Fruit fly (Drosophila melanogaster): Measurements from ENCODE around the gene Nuf2.
A peak's percentile ranks its signal among the peaks of the same experiment; 100 is the strongest.

The Nuf2 gene

dm6 chr2L:7065687-7066086 lies at the start of gene Nuf2:
Gene Nuf2, minus strand, starts transcription at chr2L:7065837.
- TF ChIP-seq usp (GFP tag; optimal IDR thresholded peaks at IDR 0.05) (no peak), psq (optimal IDR thresholded peaks at IDR 0.05) (no peak), EcR (GFP tag; optimal IDR thresholded peaks at IDR 0.05) (no peak)

- TF ChIP-seq pan (optimal IDR thresholded peaks at IDR 0.05), result no peak
- no peak for TF ChIP-seq Dll (optimal IDR thresholded peaks at IDR 0.05)
- TF ChIP-seq EcR (GFP tag; optimal IDR thresholded peaks at IDR 0.05), result no peak
- no peak for TF ChIP-seq psq (optimal IDR thresholded peaks at IDR 0.05)
- no peak for TF ChIP-seq CG8478 (optimal IDR thresholded peaks at IDR 0.05)
- no peak for TF ChIP-seq usp (GFP tag; optimal IDR thresholded peaks at IDR 0.05)
Measured at dm6 chr2L:7114159-7114558, 48.5 kb upstream of the Nuf2 start.

DNA sequence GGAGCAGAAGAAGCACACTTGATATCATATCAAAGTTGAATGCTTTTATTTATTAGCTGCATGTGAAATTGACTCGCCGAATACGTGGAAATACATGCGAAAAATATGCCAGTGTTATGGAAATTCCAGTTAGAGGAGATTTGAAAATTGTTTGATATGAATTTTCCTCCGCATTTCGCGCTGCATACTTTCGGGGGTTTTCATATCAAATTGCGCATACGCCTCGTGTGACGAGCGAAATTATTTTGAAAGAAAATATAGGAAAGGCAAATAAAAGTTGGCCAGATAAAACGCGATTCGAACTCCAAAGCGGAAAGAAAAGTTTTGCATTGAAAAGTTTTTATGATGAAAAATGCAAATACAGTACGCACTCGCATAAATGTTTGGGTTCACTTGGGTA lies 44.7 kb upstream of the Nuf2 start:
- TF ChIP-seq CG8478 (optimal IDR thresholded peaks at IDR 0.05) (no peak), EcR (GFP tag; optimal IDR thresholded peaks at IDR 0.05) (no peak), pan (optimal IDR thresholded peaks at IDR 0.05) (no peak), psq (optimal IDR thresholded peaks at IDR 0.05) (no peak), Dll (optimal IDR thresholded peaks at IDR 0.05) (no peak), usp (GFP tag; optimal IDR thresholded peaks at IDR 0.05) (no peak)

DNA sequence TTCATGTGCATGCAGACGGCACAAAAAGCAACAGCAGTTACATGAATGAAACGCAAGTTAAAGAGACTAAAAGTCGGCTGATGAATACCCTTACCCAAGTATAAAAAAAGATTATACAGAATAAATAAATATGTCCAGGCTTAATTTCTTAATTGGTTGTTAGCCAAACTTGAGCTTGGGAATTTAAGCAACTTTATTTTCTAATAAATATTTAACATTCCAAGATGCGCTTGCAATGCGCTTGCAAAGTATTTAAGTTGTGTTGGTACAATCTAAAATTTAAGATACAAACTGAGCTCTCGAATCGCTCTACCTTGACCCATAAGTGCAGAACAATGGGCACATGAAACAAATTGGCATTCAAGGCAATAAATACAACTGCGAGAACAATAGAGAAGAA lies 42.3 kb upstream of the Nuf2 start:
- TF ChIP-seq Dll (optimal IDR thresholded peaks at IDR 0.05), result no peak
- TF ChIP-seq psq (optimal IDR thresholded peaks at IDR 0.05), result no peak
- TF ChIP-seq pan (optimal IDR thresholded peaks at IDR 0.05), result no peak
- no peak for TF ChIP-seq CG8478 (optimal IDR thresholded peaks at IDR 0.05)
- TF ChIP-seq usp (GFP tag; optimal IDR thresholded peaks at IDR 0.05), result no peak
- TF ChIP-seq EcR (GFP tag; optimal IDR thresholded peaks at IDR 0.05), result no peak

DNA sequence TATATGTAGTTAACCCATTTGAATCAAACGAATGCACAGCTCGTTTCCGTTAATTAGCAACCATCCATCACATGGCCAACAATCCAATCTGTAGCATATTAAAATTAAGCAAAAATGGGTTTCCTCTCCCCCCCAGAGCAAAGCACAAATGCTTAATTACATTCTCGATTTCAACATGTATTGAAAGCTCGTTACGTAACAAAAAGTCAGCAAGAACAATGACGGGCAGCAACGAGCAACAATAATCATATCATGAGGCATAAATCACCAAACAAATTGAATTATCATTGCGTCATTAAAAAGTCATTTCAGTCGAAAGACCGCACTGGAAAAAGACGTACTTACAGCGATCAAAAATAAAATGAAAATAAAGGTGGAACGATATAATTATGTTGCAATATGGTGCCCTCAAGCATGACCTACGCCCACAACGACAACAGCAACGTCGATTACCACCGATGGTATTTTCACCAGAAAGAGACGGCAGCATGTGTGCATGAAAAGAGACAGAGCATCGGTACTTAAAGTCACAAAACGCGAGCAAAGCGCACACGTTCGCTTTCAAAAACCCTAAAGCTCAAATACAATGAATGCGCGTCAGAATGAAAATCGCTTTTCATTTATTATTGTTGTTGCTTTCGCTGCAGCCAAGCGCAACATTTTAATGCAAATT lies 40.8 kb upstream of the Nuf2 start:
- TF ChIP-seq usp (GFP tag; optimal IDR thresholded peaks at IDR 0.05) (no peak), EcR (GFP tag; optimal IDR thresholded peaks at IDR 0.05) (no peak), pan (optimal IDR thresholded peaks at IDR 0.05) (no peak), CG8478 (optimal IDR thresholded peaks at IDR 0.05) (no peak), psq (optimal IDR thresholded peaks at IDR 0.05) (no peak), Dll (optimal IDR thresholded peaks at IDR 0.05) (no peak)

DNA sequence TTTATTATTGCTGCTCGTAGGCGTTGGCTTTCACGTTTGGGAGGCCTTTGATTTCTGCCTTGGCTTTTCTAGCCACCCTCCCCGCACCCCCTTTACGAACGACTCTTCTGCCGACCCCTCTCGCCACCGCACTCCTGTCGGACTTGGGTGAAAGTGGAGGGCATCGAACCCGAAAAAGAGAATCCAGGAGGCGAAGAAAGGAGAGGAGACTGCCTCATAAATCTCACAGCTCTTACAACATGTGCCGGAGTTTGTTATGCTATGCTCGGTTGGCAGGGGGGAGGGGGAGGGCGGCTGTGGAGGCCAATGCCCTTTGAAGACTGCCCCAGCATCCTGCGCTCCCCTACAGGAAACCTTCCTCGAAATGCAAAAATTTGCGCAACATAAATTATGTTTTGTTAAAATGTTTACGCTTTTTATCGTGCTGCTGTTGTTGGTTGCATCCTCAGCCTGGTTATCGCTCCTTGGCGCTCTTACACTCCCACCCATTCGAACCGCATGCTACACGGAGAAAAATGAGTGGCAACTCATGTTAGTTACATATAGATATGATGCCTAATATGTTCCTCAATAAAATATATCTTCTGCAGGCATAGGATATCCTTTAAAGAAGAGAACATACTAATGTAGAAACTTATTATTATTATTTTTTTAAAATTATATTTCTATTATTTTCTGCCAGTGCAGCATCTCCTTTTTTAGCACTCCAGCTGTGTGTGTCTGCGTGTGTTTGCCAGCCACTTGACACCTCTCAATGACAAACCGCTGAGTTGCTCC lies 38.7 kb upstream of the Nuf2 start:
- peak; percentile 58 to 78 for TF ChIP-seq EcR (GFP tag; optimal IDR thresholded peaks at IDR 0.05)
- no peak for TF ChIP-seq Dll (optimal IDR thresholded peaks at IDR 0.05)

DNA sequence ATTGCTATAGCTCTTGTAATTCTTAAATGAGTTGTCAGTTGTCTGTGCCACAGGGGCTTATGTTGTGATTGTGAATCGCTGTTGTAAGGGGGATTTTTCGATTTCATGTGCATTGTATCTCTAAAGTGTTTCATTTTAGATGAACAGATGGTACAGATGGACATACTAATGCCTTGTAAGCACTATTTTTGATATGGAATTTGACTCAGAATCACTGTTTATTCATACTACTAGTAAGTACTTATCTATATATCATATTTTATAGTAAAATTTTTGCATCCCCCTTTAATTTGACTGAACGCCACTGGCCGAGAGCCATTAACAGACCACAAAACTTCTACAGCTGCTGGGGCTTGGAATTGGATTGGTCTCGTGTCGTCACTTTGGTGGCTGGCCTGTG lies 35.2 kb upstream of the Nuf2 start:
- TF ChIP-seq usp (GFP tag; optimal IDR thresholded peaks at IDR 0.05), result no peak
- TF ChIP-seq pan (optimal IDR thresholded peaks at IDR 0.05), result no peak
- no peak for TF ChIP-seq EcR (GFP tag; optimal IDR thresholded peaks at IDR 0.05)
- TF ChIP-seq CG8478 (optimal IDR thresholded peaks at IDR 0.05), result no peak
- TF ChIP-seq psq (optimal IDR thresholded peaks at IDR 0.05), result no peak
- TF ChIP-seq Dll (optimal IDR thresholded peaks at IDR 0.05), result no peak

- no peak for TF ChIP-seq psq (optimal IDR thresholded peaks at IDR 0.05)
- no peak for TF ChIP-seq Dll (optimal IDR thresholded peaks at IDR 0.05)
- no peak for TF ChIP-seq EcR (GFP tag; optimal IDR thresholded peaks at IDR 0.05)
- no peak for TF ChIP-seq CG8478 (optimal IDR thresholded peaks at IDR 0.05)
- no peak for TF ChIP-seq usp (GFP tag; optimal IDR thresholded peaks at IDR 0.05)
- no peak for TF ChIP-seq pan (optimal IDR thresholded peaks at IDR 0.05)
Measured at dm6 chr2L:7097386-7097785, 31.7 kb upstream of the Nuf2 start.

DNA sequence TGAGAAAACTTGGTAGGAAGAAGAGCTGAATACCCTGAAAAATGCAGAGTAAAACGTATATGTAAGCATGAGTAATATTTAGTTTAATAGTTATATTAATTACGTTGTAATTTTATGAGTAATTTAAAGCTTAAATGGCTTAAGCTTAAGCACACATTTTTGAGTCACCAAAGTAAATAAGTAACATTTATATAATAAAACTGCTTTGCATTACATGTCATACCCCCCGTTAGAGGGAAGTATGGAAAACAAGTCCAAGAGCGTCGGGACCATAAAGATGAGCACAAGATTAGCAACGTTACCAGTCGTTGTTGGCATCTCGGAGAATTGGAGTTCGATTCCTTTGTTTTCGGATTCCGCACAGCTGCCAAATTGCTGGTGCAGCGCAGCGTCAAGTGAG lies 28.7 kb upstream of the Nuf2 start:
- TF ChIP-seq usp (GFP tag; optimal IDR thresholded peaks at IDR 0.05), result no peak
- TF ChIP-seq pan (optimal IDR thresholded peaks at IDR 0.05), result no peak
- TF ChIP-seq psq (optimal IDR thresholded peaks at IDR 0.05), result no peak
- TF ChIP-seq CG8478 (optimal IDR thresholded peaks at IDR 0.05), result no peak
- TF ChIP-seq Dll (optimal IDR thresholded peaks at IDR 0.05), result no peak
- no peak for TF ChIP-seq EcR (GFP tag; optimal IDR thresholded peaks at IDR 0.05)

dm6 chr2L:7090922-7091321 lies 25.3 kb upstream of the Nuf2 start:
- TF ChIP-seq CG8478 (optimal IDR thresholded peaks at IDR 0.05) (no peak), Dll (optimal IDR thresholded peaks at IDR 0.05) (no peak), psq (optimal IDR thresholded peaks at IDR 0.05) (no peak), pan (optimal IDR thresholded peaks at IDR 0.05) (no peak), EcR (GFP tag; optimal IDR thresholded peaks at IDR 0.05) (no peak), usp (GFP tag; optimal IDR thresholded peaks at IDR 0.05) (no peak)

dm6 chr2L:7084410-7084809 lies 18.8 kb upstream of the Nuf2 start, which contains the start of gene Pvf2:
Gene Pvf2, minus strand, starts transcription at chr2L:7084635.
- no peak for TF ChIP-seq pan (optimal IDR thresholded peaks at IDR 0.05)
- TF ChIP-seq CG8478 (optimal IDR thresholded peaks at IDR 0.05), result no peak
- no peak for TF ChIP-seq usp (GFP tag; optimal IDR thresholded peaks at IDR 0.05)
- no peak for TF ChIP-seq Dll (optimal IDR thresholded peaks at IDR 0.05)
- TF ChIP-seq EcR (GFP tag; optimal IDR thresholded peaks at IDR 0.05), result no peak
- TF ChIP-seq psq (optimal IDR thresholded peaks at IDR 0.05), result no peak

DNA sequence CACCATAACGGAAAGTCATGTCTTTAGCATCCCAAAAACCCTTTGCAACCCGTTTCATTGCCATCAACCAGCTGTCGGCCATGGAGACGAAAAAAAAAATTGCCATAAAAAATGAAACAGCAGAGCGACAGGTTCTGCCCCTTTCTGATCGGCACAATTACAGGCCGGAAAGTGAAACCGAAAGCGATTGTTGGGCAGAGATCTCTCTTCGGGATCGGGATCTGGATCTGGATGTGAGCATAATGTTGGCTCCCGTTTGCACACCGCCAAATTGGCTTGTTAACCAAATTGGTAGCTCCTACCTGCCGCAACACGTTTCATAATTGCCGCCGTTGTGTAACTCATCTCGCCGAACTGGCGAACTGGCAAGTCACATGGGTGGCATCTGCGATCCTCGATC lies 16.6 kb upstream of the Nuf2 start:
- TF ChIP-seq Dll (optimal IDR thresholded peaks at IDR 0.05) (peak; percentile 63), CG8478 (optimal IDR thresholded peaks at IDR 0.05) (no peak)

DNA sequence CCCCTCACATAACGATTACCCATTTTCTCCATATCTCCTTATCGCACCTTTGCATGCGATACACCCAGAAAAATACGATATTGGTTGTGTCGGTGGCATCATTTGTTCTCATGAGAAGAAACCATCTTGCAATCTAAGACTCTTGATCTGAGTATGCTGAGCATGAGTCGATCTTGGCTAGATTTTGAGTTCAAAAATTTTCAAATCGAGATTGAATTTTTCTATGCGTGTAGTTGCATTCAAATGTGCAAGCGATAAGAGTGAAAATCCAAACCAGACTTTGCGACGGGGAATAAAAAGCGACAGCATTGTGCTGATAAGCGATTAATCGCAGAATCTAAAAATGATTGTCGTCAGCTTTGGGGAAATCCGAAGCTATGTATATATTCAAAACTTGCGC lies 15.7 kb upstream of the Nuf2 start:
- TF ChIP-seq EcR (GFP tag; optimal IDR thresholded peaks at IDR 0.05), result no peak

All from whole organism.